Fruit fly (Drosophila melanogaster): ENCODE measurements around the gene Pyroxd1.

Pyroxd1 gene

DNA sequence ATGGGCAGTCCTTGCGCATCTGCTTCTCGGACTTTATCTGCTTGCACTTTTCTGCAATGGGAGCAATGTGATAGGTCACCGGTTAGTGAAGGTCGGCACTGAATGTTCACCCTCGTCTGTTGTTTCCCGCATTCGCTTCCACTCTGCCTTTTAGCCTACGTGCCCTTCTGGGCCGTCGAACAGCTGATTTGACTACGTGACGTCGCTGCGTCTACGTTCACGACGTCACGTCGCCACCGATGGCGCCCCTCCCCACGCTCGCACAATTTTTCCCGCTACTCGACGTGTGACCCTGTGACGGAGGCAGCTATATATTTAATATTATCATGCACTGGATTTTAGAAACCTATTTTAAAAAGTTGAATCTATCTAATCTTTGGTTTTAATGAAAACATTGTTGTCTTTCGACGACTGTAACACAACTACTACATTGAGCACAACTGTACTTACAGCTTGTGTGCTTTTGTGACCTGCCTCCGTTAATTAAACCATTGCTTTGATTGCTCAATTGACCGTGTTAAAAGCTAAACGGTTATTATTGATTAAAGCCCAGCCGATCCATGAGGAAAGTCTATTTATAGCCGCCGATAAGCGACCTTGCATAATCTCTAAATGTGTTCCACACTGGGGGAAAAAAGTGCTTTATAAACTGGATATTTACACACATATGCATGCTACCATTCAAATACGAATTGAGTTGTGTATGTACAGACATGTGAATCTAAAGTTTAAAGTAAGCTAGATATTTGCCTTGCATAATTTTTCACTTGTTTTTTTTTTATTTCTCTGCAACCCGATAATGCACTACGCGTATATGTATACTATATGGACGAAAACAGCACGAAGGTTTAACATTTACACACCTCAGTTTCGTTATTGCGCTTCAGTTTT is 8.0 kb upstream of the Pyroxd1 start (continued):
- TF ChIP-seq CG9932 (GFP tag; IDR thresholded peaks at IDR 0.05) (no peak), dmrt11E (tag; optimal IDR thresholded peaks at IDR 0.05) (no peak), toy (GFP tag; IDR thresholded peaks at IDR 0.05) (no peak), Gug (GFP tag; IDR thresholded peaks at IDR 0.05) (no peak), CG18599 (GFP tag; optimal IDR thresholded peaks at IDR 0.05) (no peak), danr (GFP tag; IDR thresholded peaks at IDR 0.05) (no peak), crc (GFP tag; optimal IDR thresholded peaks at IDR 0.05) (peak; percentile 12), CG8089 (GFP tag; optimal IDR thresholded peaks at IDR 0.05) (no peak), da (GFP tag; optimal IDR thresholded peaks at IDR 0.05) (no peak), CG6689 (GFP tag; IDR thresholded peaks at IDR 0.05) (no peak), gfzf (GFP tag; optimal IDR thresholded peaks at IDR 0.05) (no peak), ara (GFP tag; IDR thresholded peaks at IDR 0.05) (0 out of 2 replicates have a peak, but pooled peaks have one; percentile 38), bsh (GFP tag; optimal IDR thresholded peaks at IDR 0.05) (peak in 1 of 2 experiments; percentile 19), onecut (GFP tag; IDR thresholded peaks at IDR 0.05) (no peak), MESR4 (GFP tag; optimal IDR thresholded peaks at IDR 0.05) (no peak), CG12219 (GFP tag; optimal IDR thresholded peaks at IDR 0.05) (no peak), CG6791 (GFP tag; IDR thresholded peaks at IDR 0.05; ENCODE audit: partially characterized antibody) (no peak), Hmx (GFP tag; optimal IDR thresholded peaks at IDR 0.05) (no peak), CG15269 (tag; optimal IDR thresholded peaks at IDR 0.05) (peak; percentile 7), Bgb (GFP tag; IDR thresholded peaks at IDR 0.05; ENCODE audit: partially characterized antibody) (no peak), mld (GFP tag; IDR thresholded peaks at IDR 0.05; ENCODE audit: partially characterized antibody) (no peak), Gsc (GFP tag; IDR thresholded peaks at IDR 0.05) (no peak), Ravus (GFP tag; IDR thresholded peaks at IDR 0.05) (no peak), CG15601 (tag; optimal IDR thresholded peaks at IDR 0.05) (no peak), CG7928 (GFP tag; optimal IDR thresholded peaks at IDR 0.05) (peak; percentile 1), Fer2 (tag; optimal IDR thresholded peaks at IDR 0.05) (no peak), NC2α (GFP tag; optimal IDR thresholded peaks at IDR 0.05) (no peak), Atf6 (GFP tag; IDR thresholded peaks at IDR 0.05) (no peak), CG4360 (GFP tag; IDR thresholded peaks at IDR 0.05) (no peak), fd3F (GFP tag; optimal IDR thresholded peaks at IDR 0.05) (no peak), CrebB (tag; optimal IDR thresholded peaks at IDR 0.05) (no peak), CG9437 (GFP tag; optimal IDR thresholded peaks at IDR 0.05) (peak; percentile 91), Blimp-1 (GFP tag; optimal IDR thresholded peaks at IDR 0.05) (peak; percentile 13), gsb (GFP tag; IDR thresholded peaks at IDR 0.05) (no peak), CG15696 (tag; optimal IDR thresholded peaks at IDR 0.05) (no peak), CoRest (tag; optimal IDR thresholded peaks at IDR 0.05) (peak; percentile 32), Myb (GFP tag; optimal IDR thresholded peaks at IDR 0.05) (no peak), vfl (GFP tag; optimal IDR thresholded peaks at IDR 0.05) (no peak), NK7.1 (GFP tag; optimal IDR thresholded peaks at IDR 0.05) (no peak), CG18011 (GFP tag; optimal IDR thresholded peaks at IDR 0.05) (no peak), CG10321 (GFP tag; IDR thresholded peaks at IDR 0.05) (no peak), tll (GFP tag; optimal IDR thresholded peaks at IDR 0.05) (no peak), CG15073 (GFP tag; optimal IDR thresholded peaks at IDR 0.05) (no peak), seq (GFP tag; IDR thresholded peaks at IDR 0.05) (0 out of 2 replicates have a peak, but pooled peaks have one; percentile 28), CG16779 (GFP tag; IDR thresholded peaks at IDR 0.05) (no peak), gcm (GFP tag; optimal IDR thresholded peaks at IDR 0.05) (no peak), CG31441 (GFP tag; IDR thresholded peaks at IDR 0.05) (no peak), CG10979 (tag; optimal IDR thresholded peaks at IDR 0.05) (no peak), hb (GFP tag; IDR thresholded peaks at IDR 0.05; ENCODE audit: partially characterized antibody) (no peak)
